Worm (Caenorhabditis elegans) whole organism, L4 larva: ENCODE measurements around the gene msp-50.

Experiments
- F10B5.3 ChIP-seq: sonication (generic microtip); optimal IDR thresholded peaks from 2 replicates; lab custom pipeline; 2016; ENCODE audit warnings: mild to moderate bottlenecking, missing genetic modification characterization, missing compliant biosample characterization
- F49E8.2 ChIP-seq: sonication (generic microtip); optimal IDR thresholded peaks from 2 replicates; lab custom pipeline; 2016; ENCODE audit warnings: missing compliant biosample characterization, mild to moderate bottlenecking, missing genetic modification characterization, borderline replicate concordance
- Y105C5A.15 ChIP-seq: fragments of 200-800 bp; sonication (Bioruptor generic); IDR thresholded peaks from 2 replicates; pipeline ENCODE4 v1.3.6; 2022; ENCODE audit warnings: missing genetic modification characterization, missing compliant biosample characterization
- Y48G9A.11 ChIP-seq: fragments of 200-800 bp; sonication (Bioruptor generic); IDR thresholded peaks from 2 replicates; pipeline ENCODE4 v1.3.6; 2022; ENCODE audit warnings: missing genetic modification reagents, missing genetic modification characterization, missing compliant biosample characterization
- Y5F2A.4 ChIP-seq: fragments of 200-800 bp; sonication (Bioruptor generic); optimal IDR thresholded peaks from 2 replicates; lab custom pipeline; 2018; ENCODE audit warnings: mild to moderate bottlenecking, missing genetic modification characterization, missing compliant biosample characterization
- aha-1 ChIP-seq: fragments of 150-350 bp; peaks from one replicate; lab custom pipeline; 2014; ENCODE audit warnings: missing biosample characterization, missing genetic modification characterization
- arid-1 ChIP-seq: fragments of 200-800 bp; sonication (Bioruptor generic); conservative IDR thresholded peaks from 2 replicates; pipeline ENCODE4 v1.3.6; 2022; ENCODE audit warnings: missing genetic modification reagents, missing genetic modification characterization, missing compliant biosample characterization
- attf-4 ChIP-seq: sonication (generic microtip); optimal IDR thresholded peaks from 3 replicates; lab custom pipeline; 2017; ENCODE audit warnings: missing biosample characterization, missing genetic modification characterization
- cey-2 ChIP-seq: sonication (generic microtip); optimal IDR thresholded peaks from 3 replicates; lab custom pipeline; 2017; ENCODE audit warnings: missing genetic modification characterization, mild to moderate bottlenecking, missing compliant biosample characterization, antibody characterized with exemption, borderline replicate concordance; ENCODE audit not compliant: insufficient read depth
- daf-16 ChIP-seq, 3 experiments: sonication (generic microtip); optimal IDR thresholded peaks; 2 replicates each; lab custom pipeline; 2016 to 2017; ENCODE audit warnings: missing genetic modification characterization in 3 of 3, missing genetic modification reagents in 3 of 3, mild to moderate bottlenecking in 2 of 3, missing compliant biosample characterization in 2 of 3, missing biosample characterization in 1 of 3, moderate library complexity in 1 of 3
- dmd-9 ChIP-seq: fragments of 200-800 bp; sonication (Bioruptor generic); IDR thresholded peaks from 2 replicates; pipeline ENCODE4 v1.3.6; 2022; ENCODE audit warnings: missing genetic modification reagents, missing genetic modification characterization, missing compliant biosample characterization
- dpl-1 ChIP-seq: fragments of 150-350 bp; optimal IDR thresholded peaks from 2 replicates; lab custom pipeline; 2014; ENCODE audit warnings: missing biosample characterization, missing genetic modification reagents, missing genetic modification characterization
- duxl-1 ChIP-seq: sonication (generic microtip); optimal IDR thresholded peaks from 2 replicates; lab custom pipeline; 2016; ENCODE audit warnings: mild to moderate bottlenecking, missing genetic modification characterization, moderate library complexity, missing compliant biosample characterization; ENCODE audit not compliant: poor library complexity
- dve-1 ChIP-seq: sonication (generic microtip); optimal IDR thresholded peaks from 2 replicates; lab custom pipeline; 2017; ENCODE audit warnings: antibody characterized with exemption, mild to moderate bottlenecking, missing genetic modification characterization, missing compliant biosample characterization; ENCODE audit not compliant: insufficient read depth
- egl-27 ChIP-seq: sonication (generic microtip); optimal IDR thresholded peaks from 3 replicates; lab custom pipeline; 2017; ENCODE audit warnings: missing biosample characterization, missing genetic modification reagents, missing genetic modification characterization
- egl-43 ChIP-seq: fragments of 200-800 bp; sonication (Bioruptor generic); IDR thresholded peaks from 2 replicates; pipeline ENCODE4 v1.3.6; 2022; ENCODE audit warnings: missing genetic modification reagents, missing genetic modification characterization, missing compliant biosample characterization
- fkh-10 ChIP-seq: fragments of 150-350 bp; optimal IDR thresholded peaks from 2 replicates; lab custom pipeline; 2014; ENCODE audit warnings: missing biosample characterization, missing genetic modification reagents, missing genetic modification characterization
- fos-1 ChIP-seq: fragments of 150-350 bp; optimal IDR thresholded peaks from 2 replicates; lab custom pipeline; 2014; ENCODE audit warnings: missing biosample characterization, missing genetic modification characterization
- gei-8 ChIP-seq: fragments of 200-800 bp; sonication (Bioruptor generic); optimal IDR thresholded peaks from 2 replicates; lab custom pipeline; 2018; ENCODE audit warnings: mild to moderate bottlenecking, missing genetic modification characterization, missing compliant biosample characterization
- hif-1 ChIP-seq, 2 experiments: sonication (generic microtip); optimal IDR thresholded peaks; 2 replicates each; lab custom pipeline; 2016 to 2017; ENCODE audit warnings: missing compliant biosample characterization in 2 of 2, missing genetic modification characterization in 2 of 2, missing genetic modification reagents in 2 of 2, missing genotype in 2 of 2, mild to moderate bottlenecking in 1 of 2
- hlh-11 ChIP-seq: fragments of 200-800 bp; sonication (Bioruptor generic); optimal IDR thresholded peaks from 2 replicates; lab custom pipeline; 2018; ENCODE audit warnings: mild to moderate bottlenecking, missing genetic modification characterization, missing compliant biosample characterization
- hlh-30 ChIP-seq: sonication (generic microtip); optimal IDR thresholded peaks from 2 replicates; lab custom pipeline; 2017; ENCODE audit warnings: antibody characterized with exemption, mild to moderate bottlenecking, missing genetic modification characterization, missing compliant biosample characterization; ENCODE audit not compliant: insufficient read depth
- jun-1 ChIP-seq: fragments of 150-350 bp; optimal IDR thresholded peaks from 2 replicates; lab custom pipeline; 2014; ENCODE audit warnings: missing biosample characterization, missing genetic modification reagents, missing genetic modification characterization
- lin-15B ChIP-seq: fragments of 150-350 bp; sonication (generic microtip); optimal IDR thresholded peaks from 3 replicates; lab custom pipeline; 2014; ENCODE audit warnings: missing biosample characterization, missing genetic modification characterization
- lin-39 ChIP-seq: fragments of 150-350 bp; optimal IDR thresholded peaks from 2 replicates; lab custom pipeline; 2014; ENCODE audit warnings: missing biosample characterization, missing genetic modification reagents, missing genetic modification characterization
- madf-5 ChIP-seq, 2 experiments: fragments of 200-800 bp; sonication (Bioruptor generic); IDR thresholded peaks; 2 replicates each; pipeline ENCODE4 v1.3.6; 2022; ENCODE audit warnings: missing compliant biosample characterization in 2 of 2, missing genetic modification characterization in 2 of 2
- mdt-29 ChIP-seq: fragments of 200-800 bp; sonication (Bioruptor generic); IDR thresholded peaks from 2 replicates; pipeline ENCODE4 v1.3.6; 2022; ENCODE audit warnings: missing genetic modification reagents, missing genetic modification characterization, missing compliant biosample characterization
- mep-1 ChIP-seq: fragments of 150-350 bp; sonication (generic microtip); optimal IDR thresholded peaks from 3 replicates; lab custom pipeline; 2014; ENCODE audit warnings: missing biosample characterization, missing genetic modification characterization
- mes-2 ChIP-seq: sonication (generic microtip); optimal IDR thresholded peaks from 2 replicates; lab custom pipeline; 2016; ENCODE audit warnings: missing genotype, mild to moderate bottlenecking, missing genetic modification characterization, missing compliant biosample characterization; ENCODE audit not compliant: poor library complexity, severe bottlenecking
- mxl-3 ChIP-seq: fragments of 200-800 bp; sonication (Bioruptor generic); optimal IDR thresholded peaks from 2 replicates; lab custom pipeline; 2018; ENCODE audit warnings: mild to moderate bottlenecking, missing genetic modification characterization, missing compliant biosample characterization
- nhr-102 ChIP-seq: sonication (generic microtip); optimal IDR thresholded peaks from 2 replicates; lab custom pipeline; 2016; ENCODE audit warnings: mild to moderate bottlenecking, missing genetic modification characterization, moderate library complexity, missing compliant biosample characterization
- nhr-11 ChIP-seq: fragments of 150-350 bp; optimal IDR thresholded peaks from 2 replicates; lab custom pipeline; 2014; ENCODE audit warnings: missing biosample characterization, missing genetic modification characterization
- nhr-111 ChIP-seq: fragments of 200-800 bp; sonication (Bioruptor generic); optimal IDR thresholded peaks from 2 replicates; lab custom pipeline; 2018; ENCODE audit warnings: mild to moderate bottlenecking, missing genetic modification characterization, missing compliant biosample characterization
- nhr-28 ChIP-seq: fragments of 150-350 bp; optimal IDR thresholded peaks from 2 replicates; lab custom pipeline; 2014; ENCODE audit warnings: missing biosample characterization, missing genetic modification characterization
- nhr-42 ChIP-seq: fragments of 200-800 bp; sonication (Bioruptor generic); IDR thresholded peaks from 2 replicates; pipeline ENCODE4 v1.3.6; 2022; ENCODE audit warnings: missing genetic modification characterization, missing compliant biosample characterization
- nhr-48 ChIP-seq: sonication (generic microtip); optimal IDR thresholded peaks from 2 replicates; lab custom pipeline; 2016; ENCODE audit warnings: mild to moderate bottlenecking, missing genetic modification characterization, missing compliant biosample characterization
- nhr-76 ChIP-seq: fragments of 150-350 bp; optimal IDR thresholded peaks from 2 replicates; lab custom pipeline; 2014; ENCODE audit warnings: missing biosample characterization, missing genetic modification characterization
- nhr-77 ChIP-seq: fragments of 150-350 bp; optimal IDR thresholded peaks from 2 replicates; lab custom pipeline; 2014; ENCODE audit warnings: missing biosample characterization, missing genetic modification characterization
- rbr-2 ChIP-seq: sonication (generic microtip); optimal IDR thresholded peaks from 2 replicates; lab custom pipeline; 2016; ENCODE audit warnings: missing genotype, missing genetic modification characterization, missing compliant biosample characterization
- set-16 ChIP-seq: fragments of 200-800 bp; sonication (Bioruptor generic); IDR thresholded peaks from 2 replicates; pipeline ENCODE4 v1.3.6; 2022; ENCODE audit warnings: missing genetic modification reagents, missing genetic modification characterization, missing compliant biosample characterization
- skn-1 ChIP-seq: fragments of 150-350 bp; optimal IDR thresholded peaks from 2 replicates; lab custom pipeline; 2014; ENCODE audit warnings: missing biosample characterization, missing genetic modification characterization
- snpc-1.2 ChIP-seq: fragments of 200-800 bp; sonication (Bioruptor generic); IDR thresholded peaks from 2 replicates; pipeline ENCODE4 v1.3.6; 2022; ENCODE audit warnings: missing genetic modification reagents, missing genetic modification characterization, missing compliant biosample characterization
- vab-7 ChIP-seq: fragments of 200-800 bp; sonication (Bioruptor generic); IDR thresholded peaks from 2 replicates; pipeline ENCODE4 v1.3.6; 2022; ENCODE audit warnings: missing genetic modification reagents, missing genetic modification characterization, missing compliant biosample characterization
- zag-1 ChIP-seq: fragments of 150-350 bp; optimal IDR thresholded peaks from 2 replicates; lab custom pipeline; 2014; ENCODE audit warnings: missing biosample characterization, missing genetic modification characterization
- zip-11 ChIP-seq: fragments of 200-800 bp; sonication (Bioruptor generic); IDR thresholded peaks from 2 replicates; pipeline ENCODE4 v1.3.6; 2022; ENCODE audit warnings: missing genetic modification characterization, missing compliant biosample characterization
- zip-2 ChIP-seq: fragments of 150-350 bp; optimal IDR thresholded peaks from 2 replicates; lab custom pipeline; 2014; ENCODE audit warnings: missing biosample characterization, missing genetic modification characterization

msp-50 gene

ce11 chrII:5202930-5203329 is 3.3 kb downstream of the msp-50 start, which contains the start of gene ampd-1 (continued):
- TF ChIP-seq mdt-29 (no peak), attf-4 (no peak), zip-2 (tag; lab: Kevin White, UChicago) (no peak), egl-43 (GFP tag; lab: Robert Waterston, UW) (no peak), mxl-3 (GFP tag; lab: Kevin White, UChicago) (no peak), zag-1 (tag; lab: Kevin White, UChicago) (no peak), Y105C5A.15 (no peak), fos-1 (tag; lab: Kevin White, UChicago) (no peak), dpl-1 (no peak), nhr-77 (tag; lab: Kevin White, UChicago) (no peak), nhr-42 (GFP tag; lab: Robert Waterston, UW) (no peak), vab-7 (GFP tag; lab: Robert Waterston, UW) (no peak), duxl-1 (no peak), snpc-1.2 (GFP tag; lab: Robert Waterston, UW) (no peak), hlh-30 (tag; lab: Kevin White, UChicago) (peak; percentile 58), nhr-102 (tag; lab: Kevin White, UChicago) (peak; percentile 24), cey-2 (tag; lab: Kevin White, UChicago) (no peak), hif-1 (tag; optimal IDR thresholded peaks at IDR 0.05; lab: Kevin White, UChicago) (peak in 1 of 2 experiments; percentile 10), lin-39 (tag; lab: Kevin White, UChicago) (no peak), skn-1 (tag; lab: Kevin White, UChicago) (no peak), mes-2 (tag; lab: Kevin White, UChicago) (no peak), hlh-11 (tag; lab: Kevin White, UChicago) (peak; percentile 67), egl-27 (no peak), mep-1 (tag; lab: Kevin White, UChicago) (no peak), Y48G9A.11 (no peak), lin-15B (tag; lab: Kevin White, UChicago) (no peak), gei-8 (GFP tag; lab: Kevin White, UChicago) (no peak), nhr-11 (tag; lab: Kevin White, UChicago) (no peak), F49E8.2 (tag; lab: Kevin White, UChicago) (no peak), jun-1 (tag; lab: Kevin White, UChicago) (no peak), rbr-2 (tag; lab: Kevin White, UChicago) (no peak), nhr-111 (GFP tag; lab: Kevin White, UChicago) (no peak), dve-1 (tag; lab: Kevin White, UChicago) (peak; percentile 88), nhr-76 (tag; lab: Kevin White, UChicago) (no peak), fkh-10 (GFP tag; lab: Kevin White, UChicago) (no peak), madf-5 (GFP tag; IDR thresholded peaks at IDR 0.05; lab: Robert Waterston, UW) (no peak)

- TF ChIP-seq F10B5.3 (tag; lab: Kevin White, UChicago): no peak
- no peak for TF ChIP-seq nhr-48
- no peak for TF ChIP-seq mep-1 (tag; lab: Kevin White, UChicago)
- no peak for TF ChIP-seq daf-16 (GFP tag; optimal IDR thresholded peaks at IDR 0.05; lab: Kevin White, UChicago)
- TF ChIP-seq daf-16 (tag; optimal IDR thresholded peaks at IDR 0.05; lab: Kevin White, UChicago): peak; percentile 16
- TF ChIP-seq Y5F2A.4 (GFP tag; lab: Kevin White, UChicago): no peak
- no peak for TF ChIP-seq arid-1 (GFP tag; lab: Robert Waterston, UW)
- TF ChIP-seq mes-2 (tag; lab: Kevin White, UChicago): no peak
- no peak for TF ChIP-seq zip-11
- TF ChIP-seq nhr-28: peak; percentile 7
- TF ChIP-seq set-16: no peak
- no peak for TF ChIP-seq dmd-9 (GFP tag; lab: Robert Waterston, UW)
- peak; percentile 82 for TF ChIP-seq aha-1
Measured at ce11 chrII:5205286-5205685, 5.7 kb downstream of the msp-50 start.
